Worm (Caenorhabditis elegans) whole organism, mixed stage, embryonic: ENCODE measurements around the gene ifa-4.

Experiments used
- M03D4.4 ChIP-seq: sonication (generic microtip); optimal IDR thresholded peaks from 2 replicates; lab custom pipeline; 2017; ENCODE audit warnings: mild to moderate bottlenecking, missing genetic modification characterization, missing compliant biosample characterization
- bed-3 ChIP-seq: fragments of 200-800 bp; sonication (Bioruptor generic); optimal IDR thresholded peaks from 3 replicates; lab custom pipeline; 2018; ENCODE audit warnings: mild to moderate bottlenecking, missing genetic modification characterization, moderate library complexity, missing compliant biosample characterization
- blmp-1 ChIP-seq: fragments of 150-350 bp; optimal IDR thresholded peaks from 2 replicates; lab custom pipeline; 2014; ENCODE audit warnings: missing biosample characterization, missing genetic modification characterization
- ceh-39 ChIP-seq: fragments of 150-350 bp; optimal IDR thresholded peaks from 2 replicates; lab custom pipeline; 2014; ENCODE audit warnings: missing biosample characterization, missing genetic modification characterization
- ceh-43 ChIP-seq: fragments of 200-800 bp; sonication (Bioruptor generic); optimal IDR thresholded peaks from 2 replicates; lab custom pipeline; 2018; ENCODE audit warnings: mild to moderate bottlenecking, missing genetic modification characterization, moderate library complexity, missing compliant biosample characterization
- ceh-83 ChIP-seq: fragments of 200-800 bp; sonication (Bioruptor generic); optimal IDR thresholded peaks from 2 replicates; lab custom pipeline; 2018; ENCODE audit warnings: mild to moderate bottlenecking, missing genetic modification characterization, missing compliant biosample characterization
- ces-1 ChIP-seq: fragments of 150-350 bp; optimal IDR thresholded peaks from 2 replicates; lab custom pipeline; 2014; ENCODE audit warnings: missing biosample characterization, missing genetic modification reagents, missing genetic modification characterization
- cnd-1 ChIP-seq: fragments of 200-800 bp; sonication (Bioruptor generic); optimal IDR thresholded peaks from 2 replicates; lab custom pipeline; 2018; ENCODE audit warnings: mild to moderate bottlenecking, missing genetic modification characterization, missing compliant biosample characterization
- drap-1 ChIP-seq: fragments of 200-800 bp; sonication (Bioruptor generic); optimal IDR thresholded peaks from 3 replicates; lab custom pipeline; 2018; ENCODE audit warnings: mild to moderate bottlenecking, missing genetic modification characterization, missing compliant biosample characterization
- elt-1 ChIP-seq: sonication (generic microtip); optimal IDR thresholded peaks from 2 replicates; lab custom pipeline; 2017; ENCODE audit warnings: missing genetic modification characterization, mild to moderate bottlenecking, missing compliant biosample characterization, antibody characterized with exemption, moderate library complexity, borderline replicate concordance; ENCODE audit not compliant: insufficient read depth
- elt-3 ChIP-seq: fragments of 150-350 bp; optimal IDR thresholded peaks from 2 replicates; lab custom pipeline; 2014; ENCODE audit warnings: missing biosample characterization, missing genetic modification characterization
- flh-1 ChIP-seq: fragments of 200-800 bp; sonication (Bioruptor generic); optimal IDR thresholded peaks from 2 replicates; lab custom pipeline; 2018; ENCODE audit warnings: mild to moderate bottlenecking, missing genetic modification characterization, moderate library complexity, missing compliant biosample characterization
- ham-2 ChIP-seq: fragments of 200-800 bp; sonication (Bioruptor generic); optimal IDR thresholded peaks from 2 replicates; lab custom pipeline; 2018; ENCODE audit warnings: mild to moderate bottlenecking, missing genetic modification characterization, missing compliant biosample characterization
- hlh-1 ChIP-seq: fragments of 150-350 bp; optimal IDR thresholded peaks from 2 replicates; lab custom pipeline; 2014; ENCODE audit warnings: missing biosample characterization, missing genetic modification reagents, missing genetic modification characterization
- lin-13 ChIP-seq: fragments of 150-350 bp; optimal IDR thresholded peaks from 2 replicates; lab custom pipeline; 2014; ENCODE audit warnings: missing biosample characterization, missing genetic modification characterization
- lin-32 ChIP-seq: fragments of 200-800 bp; sonication (Bioruptor generic); optimal IDR thresholded peaks from 2 replicates; lab custom pipeline; 2018; ENCODE audit warnings: mild to moderate bottlenecking, missing genetic modification characterization, missing compliant biosample characterization
- lsy-2 ChIP-seq: fragments of 150-350 bp; optimal IDR thresholded peaks from 2 replicates; lab custom pipeline; 2014; ENCODE audit warnings: missing biosample characterization, missing genetic modification characterization
- mab-5 ChIP-seq: fragments of 150-350 bp; optimal IDR thresholded peaks from 2 replicates; lab custom pipeline; 2014; ENCODE audit warnings: missing biosample characterization, missing genetic modification characterization
- mep-1 ChIP-seq: fragments of 150-350 bp; optimal IDR thresholded peaks from 2 replicates; lab custom pipeline; 2017; ENCODE audit warnings: missing biosample characterization, missing genetic modification reagents, missing genetic modification characterization, inconsistent platforms
- mls-2 ChIP-seq: sonication (generic microtip); optimal IDR thresholded peaks from 2 replicates; lab custom pipeline; 2016; ENCODE audit warnings: mild to moderate bottlenecking, missing genetic modification characterization, moderate library complexity, missing compliant biosample characterization
- nhr-12 ChIP-seq: fragments of 150-350 bp; optimal IDR thresholded peaks from 2 replicates; lab custom pipeline; 2014; ENCODE audit warnings: missing biosample characterization, missing genetic modification characterization
- nhr-2 ChIP-seq: fragments of 150-350 bp; optimal IDR thresholded peaks from 2 replicates; lab custom pipeline; 2014; ENCODE audit warnings: missing biosample characterization, missing genetic modification characterization
- nhr-237 ChIP-seq: fragments of 150-350 bp; optimal IDR thresholded peaks from 2 replicates; lab custom pipeline; 2014; ENCODE audit warnings: missing biosample characterization, missing genetic modification characterization
- nhr-28 ChIP-seq: fragments of 150-350 bp; optimal IDR thresholded peaks from 2 replicates; lab custom pipeline; 2014; ENCODE audit warnings: missing biosample characterization, missing genetic modification characterization
- nhr-76 ChIP-seq: sonication (generic microtip); optimal IDR thresholded peaks from 2 replicates; lab custom pipeline; 2017; ENCODE audit warnings: missing biosample characterization, missing genetic modification characterization
- pha-4 ChIP-seq: fragments of 150-350 bp; optimal IDR thresholded peaks from 2 replicates; lab custom pipeline; 2018; ENCODE audit warnings: missing biosample characterization, missing genetic modification reagents, missing genetic modification characterization
- sem-2 ChIP-seq: fragments of 200-800 bp; sonication (Bioruptor generic); optimal IDR thresholded peaks from 2 replicates; lab custom pipeline; 2018; ENCODE audit warnings: mild to moderate bottlenecking, missing genetic modification characterization, missing compliant biosample characterization
- snpc-4 ChIP-seq: fragments of 150-350 bp; optimal IDR thresholded peaks from 2 replicates; lab custom pipeline; 2014; ENCODE audit warnings: missing biosample characterization, missing genetic modification characterization
- sptf-1 ChIP-seq: sonication (generic microtip); optimal IDR thresholded peaks from 2 replicates; lab custom pipeline; 2017; ENCODE audit warnings: mild to moderate bottlenecking, missing genetic modification characterization, moderate library complexity, missing compliant biosample characterization
- tbx-8 ChIP-seq: fragments of 200-800 bp; sonication (Bioruptor generic); optimal IDR thresholded peaks from 2 replicates; lab custom pipeline; 2018; ENCODE audit warnings: mild to moderate bottlenecking, missing genetic modification characterization, moderate library complexity, missing compliant biosample characterization
- unc-120 ChIP-seq: sonication (generic microtip); optimal IDR thresholded peaks from 2 replicates; lab custom pipeline; 2017; ENCODE audit warnings: missing genetic modification characterization, missing compliant biosample characterization; ENCODE audit not compliant: poor library complexity, severe bottlenecking
- unc-62 ChIP-seq: fragments of 150-350 bp; optimal IDR thresholded peaks from 2 replicates; lab custom pipeline; 2014; ENCODE audit warnings: missing biosample characterization, missing genetic modification reagents, missing genetic modification characterization
- zip-8 ChIP-seq: fragments of 150-350 bp; optimal IDR thresholded peaks from 2 replicates; lab custom pipeline; 2014; ENCODE audit warnings: missing biosample characterization, missing genetic modification characterization
- ztf-11 ChIP-seq: fragments of 150-350 bp; optimal IDR thresholded peaks from 2 replicates; lab custom pipeline; 2014; ENCODE audit warnings: missing biosample characterization, missing genetic modification characterization

Gene ifa-4

ce11 chrX:4915879-4916278 is at the start of gene ifa-4:
ifa-4 (minus strand) TSS chrX:4915979.
- TF ChIP-seq snpc-4 (tag; lab: Kevin White, UChicago) (no peak), unc-62 (GFP tag; lab: Kevin White, UChicago) (no peak), ztf-11 (tag; lab: Kevin White, UChicago) (no peak), mab-5 (tag; lab: Kevin White, UChicago) (no peak), zip-8 (tag; lab: Kevin White, UChicago) (no peak), mep-1 (tag; lab: Kevin White, UChicago) (no peak), pha-4 (tag; lab: Kevin White, UChicago) (no peak), lsy-2 (tag; lab: Kevin White, UChicago) (no peak), M03D4.4 (no peak), ceh-43 (no peak), blmp-1 (tag; lab: Kevin White, UChicago) (no peak), nhr-2 (tag; lab: Kevin White, UChicago) (no peak), flh-1 (GFP tag; lab: Kevin White, UChicago) (no peak), ceh-83 (no peak), hlh-1 (tag; lab: Kevin White, UChicago) (no peak), elt-3 (tag; lab: Kevin White, UChicago) (no peak), ceh-39 (tag; lab: Kevin White, UChicago) (no peak), lin-32 (no peak)
- TF ChIP-seq, all 35 proteins: peak for 0

ce11 chrX:4961681-4962656 is 46.2 kb upstream of the ifa-4 start:
- peak; percentile 58 for TF ChIP-seq unc-120 (tag; lab: Kevin White, UChicago)
- TF ChIP-seq nhr-237 (tag; lab: Kevin White, UChicago) = peak; percentile 22
- peak; percentile 80 for TF ChIP-seq ces-1
- no peak for TF ChIP-seq nhr-12
- TF ChIP-seq M03D4.4 = peak; percentile 71
- peak; percentile 97 for TF ChIP-seq ham-2 (GFP tag; lab: Kevin White, UChicago)
- TF ChIP-seq ceh-43 = no peak
- TF ChIP-seq sem-2 (GFP tag; lab: Kevin White, UChicago) = no peak
- no peak for TF ChIP-seq ceh-83
- peak; percentile 21 for TF ChIP-seq mls-2
- no peak for TF ChIP-seq ztf-11 (tag; lab: Kevin White, UChicago)
- no peak for TF ChIP-seq blmp-1 (tag; lab: Kevin White, UChicago)
- peak; percentile 7 for TF ChIP-seq lin-32
- TF ChIP-seq unc-62 (GFP tag; lab: Kevin White, UChicago) = peak; percentile 45
- TF ChIP-seq pha-4 (tag; lab: Kevin White, UChicago) = peak; percentile 79
- no peak for TF ChIP-seq ceh-39 (tag; lab: Kevin White, UChicago)
- peak; percentile 97 for TF ChIP-seq nhr-2 (tag; lab: Kevin White, UChicago)
- no peak for TF ChIP-seq snpc-4 (tag; lab: Kevin White, UChicago)
- peak; percentile 9 for TF ChIP-seq mep-1 (tag; lab: Kevin White, UChicago)
- TF ChIP-seq sptf-1 = peak; percentile 55
- TF ChIP-seq flh-1 (GFP tag; lab: Kevin White, UChicago) = no peak
- no peak for TF ChIP-seq hlh-1 (tag; lab: Kevin White, UChicago)
- TF ChIP-seq nhr-76 = no peak
- TF ChIP-seq elt-1 = no peak
- no peak for TF ChIP-seq lin-13 (tag; lab: Kevin White, UChicago)
- peak; percentile 8 for TF ChIP-seq drap-1 (GFP tag; lab: Kevin White, UChicago)
- TF ChIP-seq tbx-8 (GFP tag; lab: Kevin White, UChicago) = no peak
- peak; percentile 0 for TF ChIP-seq lsy-2 (tag; lab: Kevin White, UChicago)
- TF ChIP-seq cnd-1 (tag; lab: Kevin White, UChicago) = peak; percentile 42
- no peak for TF ChIP-seq nhr-28 (tag; lab: Kevin White, UChicago)

ce11 chrX:4960910-4961680 is 45.3 kb upstream of the ifa-4 start:
- TF ChIP-seq elt-1 = peak; percentile 42
- no peak for TF ChIP-seq elt-3 (tag; lab: Kevin White, UChicago)
- peak; percentile 25 for TF ChIP-seq mls-2
- no peak for TF ChIP-seq blmp-1 (tag; lab: Kevin White, UChicago)
- peak; percentile 38 for TF ChIP-seq ces-1
- no peak for TF ChIP-seq nhr-2 (tag; lab: Kevin White, UChicago)
- TF ChIP-seq ham-2 (GFP tag; lab: Kevin White, UChicago) = no peak
- TF ChIP-seq M03D4.4 = peak; percentile 16
- no peak for TF ChIP-seq mep-1 (tag; lab: Kevin White, UChicago)
- TF ChIP-seq ztf-11 (tag; lab: Kevin White, UChicago) = peak; percentile 28
- no peak for TF ChIP-seq lsy-2 (tag; lab: Kevin White, UChicago)
- peak; percentile 72 for TF ChIP-seq sptf-1
- TF ChIP-seq hlh-1 (tag; lab: Kevin White, UChicago) = peak; percentile 12
- no peak for TF ChIP-seq bed-3 (GFP tag; lab: Kevin White, UChicago)
- peak; percentile 59 for TF ChIP-seq ceh-83
- no peak for TF ChIP-seq cnd-1 (tag; lab: Kevin White, UChicago)
- peak; percentile 34 for TF ChIP-seq ceh-43
